Worm (Caenorhabditis elegans) whole organism, mixed stage, embryonic: ENCODE measurements around the gene pix-1.
A peak's percentile ranks its signal among the peaks of the same experiment; 100 is the strongest.

ENCODE experiments used
- M03D4.4 ChIP-seq: sonication (generic microtip); optimal IDR thresholded peaks from 2 replicates; lab custom pipeline; 2017; ENCODE audit warnings: mild to moderate bottlenecking, missing genetic modification characterization, missing compliant biosample characterization
- bed-3 ChIP-seq: fragments of 200-800 bp; sonication (Bioruptor generic); optimal IDR thresholded peaks from 3 replicates; lab custom pipeline; 2018; ENCODE audit warnings: mild to moderate bottlenecking, missing genetic modification characterization, moderate library complexity, missing compliant biosample characterization
- blmp-1 ChIP-seq: fragments of 150-350 bp; optimal IDR thresholded peaks from 2 replicates; lab custom pipeline; 2014; ENCODE audit warnings: missing biosample characterization, missing genetic modification characterization
- ceh-39 ChIP-seq: fragments of 150-350 bp; optimal IDR thresholded peaks from 2 replicates; lab custom pipeline; 2014; ENCODE audit warnings: missing biosample characterization, missing genetic modification characterization
- ceh-43 ChIP-seq: fragments of 200-800 bp; sonication (Bioruptor generic); optimal IDR thresholded peaks from 2 replicates; lab custom pipeline; 2018; ENCODE audit warnings: mild to moderate bottlenecking, missing genetic modification characterization, moderate library complexity, missing compliant biosample characterization
- ces-1 ChIP-seq: fragments of 150-350 bp; optimal IDR thresholded peaks from 2 replicates; lab custom pipeline; 2014; ENCODE audit warnings: missing biosample characterization, missing genetic modification reagents, missing genetic modification characterization
- cnd-1 ChIP-seq: fragments of 200-800 bp; sonication (Bioruptor generic); optimal IDR thresholded peaks from 2 replicates; lab custom pipeline; 2018; ENCODE audit warnings: mild to moderate bottlenecking, missing genetic modification characterization, missing compliant biosample characterization
- drap-1 ChIP-seq: fragments of 200-800 bp; sonication (Bioruptor generic); optimal IDR thresholded peaks from 3 replicates; lab custom pipeline; 2018; ENCODE audit warnings: mild to moderate bottlenecking, missing genetic modification characterization, missing compliant biosample characterization
- elt-1 ChIP-seq: sonication (generic microtip); optimal IDR thresholded peaks from 2 replicates; lab custom pipeline; 2017; ENCODE audit warnings: missing genetic modification characterization, mild to moderate bottlenecking, missing compliant biosample characterization, antibody characterized with exemption, moderate library complexity, borderline replicate concordance; ENCODE audit not compliant: insufficient read depth
- elt-3 ChIP-seq: fragments of 150-350 bp; optimal IDR thresholded peaks from 2 replicates; lab custom pipeline; 2014; ENCODE audit warnings: missing biosample characterization, missing genetic modification characterization
- flh-1 ChIP-seq: fragments of 200-800 bp; sonication (Bioruptor generic); optimal IDR thresholded peaks from 2 replicates; lab custom pipeline; 2018; ENCODE audit warnings: mild to moderate bottlenecking, missing genetic modification characterization, moderate library complexity, missing compliant biosample characterization
- ham-2 ChIP-seq: fragments of 200-800 bp; sonication (Bioruptor generic); optimal IDR thresholded peaks from 2 replicates; lab custom pipeline; 2018; ENCODE audit warnings: mild to moderate bottlenecking, missing genetic modification characterization, missing compliant biosample characterization
- hlh-1 ChIP-seq: fragments of 150-350 bp; optimal IDR thresholded peaks from 2 replicates; lab custom pipeline; 2014; ENCODE audit warnings: missing biosample characterization, missing genetic modification reagents, missing genetic modification characterization
- lin-13 ChIP-seq: fragments of 150-350 bp; optimal IDR thresholded peaks from 2 replicates; lab custom pipeline; 2014; ENCODE audit warnings: missing biosample characterization, missing genetic modification characterization
- lin-32 ChIP-seq: fragments of 200-800 bp; sonication (Bioruptor generic); optimal IDR thresholded peaks from 2 replicates; lab custom pipeline; 2018; ENCODE audit warnings: mild to moderate bottlenecking, missing genetic modification characterization, missing compliant biosample characterization
- lsy-2 ChIP-seq: fragments of 150-350 bp; optimal IDR thresholded peaks from 2 replicates; lab custom pipeline; 2014; ENCODE audit warnings: missing biosample characterization, missing genetic modification characterization
- mab-5 ChIP-seq: fragments of 150-350 bp; optimal IDR thresholded peaks from 2 replicates; lab custom pipeline; 2014; ENCODE audit warnings: missing biosample characterization, missing genetic modification characterization
- mep-1 ChIP-seq: fragments of 150-350 bp; optimal IDR thresholded peaks from 2 replicates; lab custom pipeline; 2017; ENCODE audit warnings: missing biosample characterization, missing genetic modification reagents, missing genetic modification characterization, inconsistent platforms
- mls-2 ChIP-seq: sonication (generic microtip); optimal IDR thresholded peaks from 2 replicates; lab custom pipeline; 2016; ENCODE audit warnings: mild to moderate bottlenecking, missing genetic modification characterization, moderate library complexity, missing compliant biosample characterization
- nhr-12 ChIP-seq: fragments of 150-350 bp; optimal IDR thresholded peaks from 2 replicates; lab custom pipeline; 2014; ENCODE audit warnings: missing biosample characterization, missing genetic modification characterization
- nhr-2 ChIP-seq: fragments of 150-350 bp; optimal IDR thresholded peaks from 2 replicates; lab custom pipeline; 2014; ENCODE audit warnings: missing biosample characterization, missing genetic modification characterization
- nhr-28 ChIP-seq: fragments of 150-350 bp; optimal IDR thresholded peaks from 2 replicates; lab custom pipeline; 2014; ENCODE audit warnings: missing biosample characterization, missing genetic modification characterization
- nhr-76 ChIP-seq: sonication (generic microtip); optimal IDR thresholded peaks from 2 replicates; lab custom pipeline; 2017; ENCODE audit warnings: missing biosample characterization, missing genetic modification characterization
- pha-4 ChIP-seq: fragments of 150-350 bp; optimal IDR thresholded peaks from 2 replicates; lab custom pipeline; 2018; ENCODE audit warnings: missing biosample characterization, missing genetic modification reagents, missing genetic modification characterization
- sem-2 ChIP-seq: fragments of 200-800 bp; sonication (Bioruptor generic); optimal IDR thresholded peaks from 2 replicates; lab custom pipeline; 2018; ENCODE audit warnings: mild to moderate bottlenecking, missing genetic modification characterization, missing compliant biosample characterization
- snpc-4 ChIP-seq: fragments of 150-350 bp; optimal IDR thresholded peaks from 2 replicates; lab custom pipeline; 2014; ENCODE audit warnings: missing biosample characterization, missing genetic modification characterization
- sptf-1 ChIP-seq: sonication (generic microtip); optimal IDR thresholded peaks from 2 replicates; lab custom pipeline; 2017; ENCODE audit warnings: mild to moderate bottlenecking, missing genetic modification characterization, moderate library complexity, missing compliant biosample characterization
- tbx-8 ChIP-seq: fragments of 200-800 bp; sonication (Bioruptor generic); optimal IDR thresholded peaks from 2 replicates; lab custom pipeline; 2018; ENCODE audit warnings: mild to moderate bottlenecking, missing genetic modification characterization, moderate library complexity, missing compliant biosample characterization
- unc-120 ChIP-seq: sonication (generic microtip); optimal IDR thresholded peaks from 2 replicates; lab custom pipeline; 2017; ENCODE audit warnings: missing genetic modification characterization, missing compliant biosample characterization; ENCODE audit not compliant: poor library complexity, severe bottlenecking
- unc-39 ChIP-seq: fragments of 150-350 bp; optimal IDR thresholded peaks from 2 replicates; lab custom pipeline; 2014; ENCODE audit warnings: missing biosample characterization, missing genetic modification characterization
- unc-62 ChIP-seq: fragments of 150-350 bp; optimal IDR thresholded peaks from 2 replicates; lab custom pipeline; 2014; ENCODE audit warnings: missing biosample characterization, missing genetic modification reagents, missing genetic modification characterization
- zip-8 ChIP-seq: fragments of 150-350 bp; optimal IDR thresholded peaks from 2 replicates; lab custom pipeline; 2014; ENCODE audit warnings: missing biosample characterization, missing genetic modification characterization
- ztf-11 ChIP-seq: fragments of 150-350 bp; optimal IDR thresholded peaks from 2 replicates; lab custom pipeline; 2014; ENCODE audit warnings: missing biosample characterization, missing genetic modification characterization

The pix-1 gene

ce11 chrX:13767282-13767681, 40.2 kb downstream of the pix-1 start:
- TF ChIP-seq nhr-76 (tag; lab: Kevin White, UChicago) = no peak
- no peak for TF ChIP-seq blmp-1 (tag; lab: Kevin White, UChicago)
- no peak for TF ChIP-seq ceh-43
- TF ChIP-seq unc-120 = no peak
- no peak for TF ChIP-seq mls-2 (tag; lab: Kevin White, UChicago)
- no peak for TF ChIP-seq elt-1 (tag; lab: Kevin White, UChicago)
- TF ChIP-seq zip-8 (tag; lab: Kevin White, UChicago) = no peak
- no peak for TF ChIP-seq mep-1 (tag; lab: Kevin White, UChicago)
- no peak for TF ChIP-seq nhr-2
- TF ChIP-seq elt-3 (tag; lab: Kevin White, UChicago) = no peak
- TF ChIP-seq sem-2 = no peak
- TF ChIP-seq lin-32 (GFP tag; lab: Kevin White, UChicago) = no peak

- TF ChIP-seq ces-1 (GFP tag; lab: Kevin White, UChicago) = peak; percentile 85
- TF ChIP-seq lin-32 (GFP tag; lab: Kevin White, UChicago) = no peak
- no peak for TF ChIP-seq pha-4 (tag; lab: Kevin White, UChicago)
Observed at ce11 chrX:13768562-13768961, 41.5 kb downstream of the pix-1 start.

- no peak for TF ChIP-seq cnd-1 (tag; lab: Kevin White, UChicago)
- TF ChIP-seq ceh-43 = no peak
- no peak for TF ChIP-seq mep-1 (tag; lab: Kevin White, UChicago)
- TF ChIP-seq unc-39 (tag; lab: Kevin White, UChicago) = no peak
- TF ChIP-seq ham-2 (GFP tag; lab: Kevin White, UChicago) = no peak
- no peak for TF ChIP-seq flh-1
- no peak for TF ChIP-seq ztf-11
- TF ChIP-seq tbx-8 (GFP tag; lab: Kevin White, UChicago) = no peak
- no peak for TF ChIP-seq lin-13 (tag; lab: Kevin White, UChicago)
- TF ChIP-seq mab-5 = no peak
Observed at ce11 chrX:13770508-13770978, 43.5 kb downstream of the pix-1 start, which contains the start of gene nkb-3. Gene nkb-3, minus strand, starts transcription at chrX:13770558.

ce11 chrX:13772734-13773133, 45.6 kb downstream of the pix-1 start:
- TF ChIP-seq bed-3 (no peak), nhr-76 (tag; lab: Kevin White, UChicago) (no peak), ceh-39 (tag; lab: Kevin White, UChicago) (no peak), sptf-1 (tag; lab: Kevin White, UChicago) (no peak), unc-39 (tag; lab: Kevin White, UChicago) (no peak), blmp-1 (tag; lab: Kevin White, UChicago) (no peak), unc-62 (GFP tag; lab: Kevin White, UChicago) (no peak), tbx-8 (GFP tag; lab: Kevin White, UChicago) (no peak), drap-1 (GFP tag; lab: Kevin White, UChicago) (no peak), elt-1 (tag; lab: Kevin White, UChicago) (no peak), flh-1 (no peak), mep-1 (tag; lab: Kevin White, UChicago) (no peak)
- TF ChIP-seq, all 35 proteins: peak for 0

- TF ChIP-seq unc-39 (tag; lab: Kevin White, UChicago) (no peak), drap-1 (GFP tag; lab: Kevin White, UChicago) (no peak), nhr-12 (tag; lab: Kevin White, UChicago) (no peak), sptf-1 (tag; lab: Kevin White, UChicago) (no peak), snpc-4 (tag; lab: Kevin White, UChicago) (no peak), lsy-2 (tag; lab: Kevin White, UChicago) (no peak), ces-1 (GFP tag; lab: Kevin White, UChicago) (no peak), nhr-28 (tag; lab: Kevin White, UChicago) (no peak), cnd-1 (tag; lab: Kevin White, UChicago) (no peak), mep-1 (tag; lab: Kevin White, UChicago) (no peak), M03D4.4 (tag; lab: Kevin White, UChicago) (no peak), hlh-1 (no peak)
Observed at ce11 chrX:13774144-13774543, 47.1 kb downstream of the pix-1 start.
